Fruit fly (Drosophila melanogaster): Measurements from ENCODE around the gene CG10561.
A peak's percentile ranks its signal among the peaks of the same experiment; 100 is the strongest.

The CG10561 gene

DNA sequence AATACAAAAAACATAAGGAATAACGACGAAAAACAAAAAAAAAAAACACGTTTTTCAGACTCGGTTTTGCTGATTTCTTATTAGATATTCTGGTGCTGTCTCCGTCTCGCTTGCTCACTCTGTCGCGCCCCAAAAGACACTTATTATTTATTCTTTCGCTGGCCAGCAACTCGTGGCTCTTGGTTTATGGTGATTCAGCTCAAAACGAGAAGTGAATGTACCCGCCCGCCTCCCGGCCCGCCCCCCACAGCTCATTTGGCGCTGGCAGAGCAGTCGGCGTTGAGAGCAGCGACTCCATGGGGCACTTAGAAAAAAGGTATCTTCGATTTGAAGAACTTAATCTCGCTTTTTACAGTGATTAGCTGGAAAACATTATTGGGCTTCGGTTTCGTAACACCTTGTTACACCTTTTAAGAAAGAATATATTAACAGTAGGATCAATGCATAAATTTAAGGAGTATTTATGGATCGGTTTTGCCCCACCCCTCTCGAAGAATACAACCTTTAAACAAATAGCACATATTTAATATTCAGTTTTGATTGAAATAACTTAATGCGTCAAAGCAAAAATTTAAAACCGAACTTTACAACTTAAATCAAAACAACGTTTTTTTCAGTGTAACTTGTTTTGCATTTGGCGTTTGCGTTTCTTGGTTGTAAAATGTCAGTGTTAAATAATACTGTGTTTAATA is 27.4 kb downstream of the CG10561 start (continued):
- no peak for TF ChIP-seq jigr1 (GFP tag; IDR thresholded peaks at IDR 0.05)
- peak; percentile 29 for TF ChIP-seq shn (GFP tag; optimal IDR thresholded peaks at IDR 0.05)
- peak; percentile 30; the same call in 1 of the 2 replicates for TF ChIP-seq rib (GFP tag; IDR thresholded peaks at IDR 0.05)
- TF ChIP-seq lilli (GFP tag; optimal IDR thresholded peaks at IDR 0.05) = peak; percentile 79
- TF ChIP-seq CG32772 (GFP tag; IDR thresholded peaks at IDR 0.05) = no peak
- peak; percentile 79 for TF ChIP-seq dysf (GFP tag; IDR thresholded peaks at IDR 0.05)
- peak; percentile 74 for TF ChIP-seq CG15601 (tag; optimal IDR thresholded peaks at IDR 0.05)
- TF ChIP-seq wek (GFP tag; optimal IDR thresholded peaks at IDR 0.05) = peak; percentile 31
- TF ChIP-seq otp (GFP tag; IDR thresholded peaks at IDR 0.05) = 0 out of 3 replicates have a peak, but pooled peaks have one; percentile 9
- TF ChIP-seq CkIIα-i1 (GFP tag; IDR thresholded peaks at IDR 0.05) = no peak
- no peak for TF ChIP-seq Doc2 (GFP tag; IDR thresholded peaks at IDR 0.05)
- TF ChIP-seq CG10565 (GFP tag; optimal IDR thresholded peaks at IDR 0.05) = no peak
- no peak for TF ChIP-seq fru (optimal IDR thresholded peaks at IDR 0.05)
- peak; percentile 63 for TF ChIP-seq pnt (GFP tag; optimal IDR thresholded peaks at IDR 0.05)
- TF ChIP-seq Asciz (GFP tag; optimal IDR thresholded peaks at IDR 0.05) = peak; percentile 65
- no peak for TF ChIP-seq cad (GFP tag; optimal IDR thresholded peaks at IDR 0.05)
- TF ChIP-seq Fer1 (GFP tag; optimal IDR thresholded peaks at IDR 0.05) = peak; percentile 75
- TF ChIP-seq CG18011 (GFP tag; optimal IDR thresholded peaks at IDR 0.05) = peak; percentile 52
- peak; percentile 48 for TF ChIP-seq CrebB (tag; optimal IDR thresholded peaks at IDR 0.05)
- peak; percentile 50; the same call in 1 of the 2 replicates for TF ChIP-seq esg (GFP tag; conservative IDR thresholded peaks at IDR 0.05)
- TF ChIP-seq NK7.1 (GFP tag; optimal IDR thresholded peaks at IDR 0.05) = peak; percentile 55
- TF ChIP-seq Fer2 (tag; optimal IDR thresholded peaks at IDR 0.05) = peak; percentile 32
- TF ChIP-seq CG6854 (GFP tag; optimal IDR thresholded peaks at IDR 0.05) = peak; percentile 73
- TF ChIP-seq cg (GFP tag; optimal IDR thresholded peaks at IDR 0.05) = no peak
- peak; percentile 64 for TF ChIP-seq Vsx1 (GFP tag; optimal IDR thresholded peaks at IDR 0.05)
- peak; percentile 81 for TF ChIP-seq CG14710 (tag; optimal IDR thresholded peaks at IDR 0.05)
- TF ChIP-seq TFAM (GFP tag; optimal IDR thresholded peaks at IDR 0.05) = no peak
- TF ChIP-seq CG4854 (GFP tag; optimal IDR thresholded peaks at IDR 0.05) = peak; percentile 60
- TF ChIP-seq CG10979 (tag; optimal IDR thresholded peaks at IDR 0.05) = peak; percentile 81
- TF ChIP-seq Hand (GFP tag; optimal IDR thresholded peaks at IDR 0.05) = peak; percentile 57
- peak; percentile 43; the same call in 1 of the 2 replicates for TF ChIP-seq CG7372 (GFP tag; IDR thresholded peaks at IDR 0.05)
- peak; percentile 54 for TF ChIP-seq ATbp (GFP tag; optimal IDR thresholded peaks at IDR 0.05)
- TF ChIP-seq Mes4 (GFP tag; optimal IDR thresholded peaks at IDR 0.05) = no peak
- TF ChIP-seq tgo (GFP tag; IDR thresholded peaks at IDR 0.05) = peak; percentile 38; the same call in 2 of the 3 replicates
- peak; percentile 70 for TF ChIP-seq NfI (GFP tag; optimal IDR thresholded peaks at IDR 0.05)
- TF ChIP-seq CG13287 (GFP tag; IDR thresholded peaks at IDR 0.05; ENCODE audit: partially characterized antibody) = no peak
- TF ChIP-seq sens (GFP tag) = peak; percentile 95
- no peak for TF ChIP-seq CG7745 (tag; optimal IDR thresholded peaks at IDR 0.05)
- TF ChIP-seq CG33213 (GFP tag; optimal IDR thresholded peaks at IDR 0.05) = peak; percentile 53
- peak; percentile 43 for TF ChIP-seq CG17568 (GFP tag; optimal IDR thresholded peaks at IDR 0.05)
- peak; percentile 57 for TF ChIP-seq luna (GFP tag; optimal IDR thresholded peaks at IDR 0.05)
- peak; percentile 49 for TF ChIP-seq al (GFP tag; IDR thresholded peaks at IDR 0.05)
- peak; percentile 51 for TF ChIP-seq CG17359 (tag; optimal IDR thresholded peaks at IDR 0.05)
- TF ChIP-seq gcm (GFP tag; optimal IDR thresholded peaks at IDR 0.05) = peak; percentile 67
- peak; percentile 70 for TF ChIP-seq CG10209 (GFP tag; optimal IDR thresholded peaks at IDR 0.05)
- TF ChIP-seq tin (GFP tag; optimal IDR thresholded peaks at IDR 0.05) = peak; percentile 48
- TF ChIP-seq E2f2 (GFP tag; IDR thresholded peaks at IDR 0.05) = peak; percentile 33; the same call in 1 of the 2 replicates
- peak; percentile 53 for TF ChIP-seq tx (GFP tag; optimal IDR thresholded peaks at IDR 0.05)
- TF ChIP-seq CG12659 (GFP tag; optimal IDR thresholded peaks at IDR 0.05) = peak; percentile 67

Measured in whole organism, embryonic.